Worm (Caenorhabditis elegans) whole organism, L2 larva: ENCODE data around the gene inx-10.
A peak's percentile ranks its signal among the peaks of the same experiment; 100 is the strongest.

Experiments used
- C34F6.9 ChIP-seq: fragments of 150-350 bp; optimal IDR thresholded peaks from 2 replicates; lab custom pipeline; 2014; ENCODE audit warnings: missing biosample characterization, missing genetic modification characterization
- F13H6.1 ChIP-seq: sonication (generic microtip); optimal IDR thresholded peaks from 2 replicates; lab custom pipeline; 2016; ENCODE audit warnings: missing genetic modification characterization, missing compliant biosample characterization
- R02D3.7 ChIP-seq: fragments of 150-350 bp; optimal IDR thresholded peaks from 2 replicates; lab custom pipeline; 2014; ENCODE audit warnings: missing biosample characterization, missing genetic modification characterization
- Y55F3AM.14 ChIP-seq: fragments of 200-800 bp; sonication (Bioruptor generic); optimal IDR thresholded peaks from 2 replicates; lab custom pipeline; 2018; ENCODE audit warnings: mild to moderate bottlenecking, missing genetic modification characterization, missing compliant biosample characterization
- alr-1 ChIP-seq: fragments of 150-350 bp; optimal IDR thresholded peaks from 2 replicates; lab custom pipeline; 2014; ENCODE audit warnings: missing biosample characterization, missing genetic modification characterization
- aly-2 ChIP-seq: fragments of 150-350 bp; optimal IDR thresholded peaks from 2 replicates; lab custom pipeline; 2014; ENCODE audit warnings: missing biosample characterization, missing genetic modification characterization
- ama-1 ChIP-seq: fragments of 150-350 bp; optimal IDR thresholded peaks from 2 replicates; lab custom pipeline; 2018; ENCODE audit warnings: inconsistent platforms
- blmp-1 ChIP-seq: sonication (generic microtip); optimal IDR thresholded peaks from 2 replicates; lab custom pipeline; 2017; ENCODE audit warnings: missing genetic modification characterization, mild to moderate bottlenecking, missing compliant biosample characterization, antibody characterized with exemption, moderate library complexity; ENCODE audit not compliant: insufficient read depth
- ceh-16 ChIP-seq: fragments of 150-350 bp; optimal IDR thresholded peaks from 2 replicates; lab custom pipeline; 2014; ENCODE audit warnings: missing biosample characterization, missing genetic modification characterization
- ceh-82 ChIP-seq: fragments of 150-350 bp; optimal IDR thresholded peaks from 2 replicates; lab custom pipeline; 2014; ENCODE audit warnings: missing biosample characterization, missing genetic modification characterization
- crh-2 ChIP-seq: sonication (generic microtip); optimal IDR thresholded peaks from 2 replicates; lab custom pipeline; 2017; ENCODE audit warnings: missing biosample characterization, missing genetic modification characterization
- dmd-4 ChIP-seq: sonication (generic microtip); optimal IDR thresholded peaks from 2 replicates; lab custom pipeline; 2017; ENCODE audit warnings: missing biosample characterization, missing genetic modification characterization
- egl-27 ChIP-seq: sonication (generic microtip); optimal IDR thresholded peaks from 3 replicates; lab custom pipeline; 2017; ENCODE audit warnings: missing biosample characterization, missing genetic modification reagents, missing genetic modification characterization
- elt-1 ChIP-seq: fragments of 150-350 bp; optimal IDR thresholded peaks from 2 replicates; lab custom pipeline; 2014; ENCODE audit warnings: missing biosample characterization, missing genetic modification characterization
- elt-3 ChIP-seq: sonication (generic microtip); optimal IDR thresholded peaks from 2 replicates; lab custom pipeline; 2017; ENCODE audit warnings: missing biosample characterization, missing genetic modification characterization
- fos-1 ChIP-seq: fragments of 150-350 bp; optimal IDR thresholded peaks from 2 replicates; lab custom pipeline; 2014; ENCODE audit warnings: missing biosample characterization, missing genetic modification characterization
- gmeb-1 ChIP-seq: fragments of 150-350 bp; optimal IDR thresholded peaks from 2 replicates; lab custom pipeline; 2014; ENCODE audit warnings: missing biosample characterization, missing genetic modification characterization
- lin-13 ChIP-seq: fragments of 150-350 bp; optimal IDR thresholded peaks from 2 replicates; lab custom pipeline; 2014; ENCODE audit warnings: missing biosample characterization, missing genetic modification reagents, missing genetic modification characterization
- lsy-2 ChIP-seq, 2 experiments: fragments of 150-350 bp in 1 of 2; sonication (generic microtip) in 1 of 2; optimal IDR thresholded peaks; 2 replicates each; lab custom pipeline; 2014 to 2017; ENCODE audit warnings: missing biosample characterization in 2 of 2, missing genetic modification characterization in 2 of 2
- mab-5 ChIP-seq: fragments of 150-350 bp; optimal IDR thresholded peaks from 2 replicates; lab custom pipeline; 2014; ENCODE audit warnings: missing biosample characterization, missing genetic modification characterization
- mdl-1 ChIP-seq, 2 experiments: fragments of 150-350 bp in 1 of 2; sonication (generic microtip) in 1 of 2; optimal IDR thresholded peaks; 2 replicates each; lab custom pipeline; 2017; ENCODE audit warnings: missing biosample characterization in 2 of 2, missing genetic modification characterization in 2 of 2
- nhr-11 ChIP-seq: fragments of 150-350 bp; optimal IDR thresholded peaks from 2 replicates; lab custom pipeline; 2014; ENCODE audit warnings: missing biosample characterization, missing genetic modification characterization
- nhr-12 ChIP-seq: fragments of 150-350 bp; optimal IDR thresholded peaks from 2 replicates; lab custom pipeline; 2014; ENCODE audit warnings: missing biosample characterization, missing genetic modification characterization
- nhr-129 ChIP-seq: fragments of 150-350 bp; optimal IDR thresholded peaks from 2 replicates; lab custom pipeline; 2014; ENCODE audit warnings: missing biosample characterization, missing genetic modification characterization
- nhr-21 ChIP-seq: fragments of 150-350 bp; optimal IDR thresholded peaks from 2 replicates; lab custom pipeline; 2014; ENCODE audit warnings: missing biosample characterization, missing genetic modification characterization
- nhr-23 ChIP-seq: fragments of 150-350 bp; optimal IDR thresholded peaks from 2 replicates; lab custom pipeline; 2014; ENCODE audit warnings: missing biosample characterization, missing genetic modification reagents, missing genetic modification characterization
- nhr-237 ChIP-seq: fragments of 150-350 bp; optimal IDR thresholded peaks from 2 replicates; lab custom pipeline; 2014; ENCODE audit warnings: missing biosample characterization, missing genetic modification characterization
- nhr-25 ChIP-seq: fragments of 150-350 bp; sonication (generic microtip); optimal IDR thresholded peaks from 3 replicates; lab custom pipeline; 2014; ENCODE audit warnings: missing biosample characterization, missing genetic modification characterization
- nhr-77 ChIP-seq: fragments of 150-350 bp; optimal IDR thresholded peaks from 2 replicates; lab custom pipeline; 2014; ENCODE audit warnings: missing biosample characterization, missing genetic modification characterization
- peb-1 ChIP-seq: fragments of 150-350 bp; optimal IDR thresholded peaks from 2 replicates; lab custom pipeline; 2014; ENCODE audit warnings: missing biosample characterization, missing genetic modification characterization
- sem-4 ChIP-seq: fragments of 150-350 bp; optimal IDR thresholded peaks from 2 replicates; lab custom pipeline; 2014; ENCODE audit warnings: missing biosample characterization, missing genetic modification reagents, missing genetic modification characterization
- skn-1 ChIP-seq: sonication (generic microtip); optimal IDR thresholded peaks from 2 replicates; lab custom pipeline; 2017; ENCODE audit warnings: missing biosample characterization, missing genetic modification characterization
- sma-3 ChIP-seq: sonication (generic microtip); optimal IDR thresholded peaks from 2 replicates; lab custom pipeline; 2016; ENCODE audit warnings: missing genetic modification reagents, missing genetic modification characterization, missing compliant biosample characterization
- sma-9 ChIP-seq, 2 experiments: fragments of 150-350 bp in 1 of 2; sonication (generic microtip) in 1 of 2; optimal IDR thresholded peaks; 2 replicates each; lab custom pipeline; 2014 to 2016; ENCODE audit warnings: missing genetic modification characterization in 2 of 2, mild to moderate bottlenecking in 1 of 2, missing biosample characterization in 1 of 2, missing compliant biosample characterization in 1 of 2, missing genetic modification reagents in 1 of 2, moderate library complexity in 1 of 2
- snpc-4 ChIP-seq: fragments of 150-350 bp; optimal IDR thresholded peaks from 2 replicates; lab custom pipeline; 2014; ENCODE audit warnings: missing biosample characterization, missing genetic modification characterization
- unc-62 ChIP-seq: fragments of 150-350 bp; optimal IDR thresholded peaks from 2 replicates; lab custom pipeline; 2014; ENCODE audit warnings: missing biosample characterization, missing genetic modification reagents, missing genetic modification characterization
- zag-1 ChIP-seq: fragments of 150-350 bp; optimal IDR thresholded peaks from 2 replicates; lab custom pipeline; 2014; ENCODE audit warnings: missing biosample characterization, missing genetic modification characterization
- ztf-11 ChIP-seq: sonication (generic microtip); optimal IDR thresholded peaks from 2 replicates; lab custom pipeline; 2017; ENCODE audit warnings: missing biosample characterization, missing genetic modification characterization
- ztf-4 ChIP-seq: fragments of 150-350 bp; optimal IDR thresholded peaks from 2 replicates; lab custom pipeline; 2014; ENCODE audit warnings: missing biosample characterization, missing genetic modification characterization

Gene inx-10

DNA sequence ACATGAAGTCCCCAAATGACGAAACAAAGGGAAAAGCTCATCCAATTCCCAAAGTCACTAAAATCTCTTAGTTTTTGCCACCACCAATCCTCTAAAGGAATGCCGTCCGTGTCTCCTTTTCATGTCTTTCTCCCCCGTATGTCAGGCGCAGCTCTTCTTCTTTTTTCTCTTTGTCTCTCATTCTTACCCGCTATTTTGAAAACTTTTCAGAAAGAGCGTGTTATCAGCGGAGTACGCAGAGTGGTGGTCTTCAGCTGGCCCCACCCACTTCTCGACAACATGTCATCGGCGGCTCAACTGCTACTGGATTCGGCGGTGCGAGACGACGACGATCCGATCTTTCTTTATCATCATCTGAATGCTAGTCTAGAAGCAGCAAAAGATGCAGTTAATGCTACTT is 15.9 kb downstream of the inx-10 start, which contains the start of gene sphr-1:
sphr-1 (plus strand) TSS at position 205 of the 400 bp plus-strand sequence.
- peak; percentile 13 for TF ChIP-seq zag-1 (tag; lab: Kevin White, UChicago)
- no peak for TF ChIP-seq ztf-11 (tag; lab: Kevin White, UChicago)
- TF ChIP-seq elt-1 (tag; lab: Kevin White, UChicago), result no peak
- no peak for TF ChIP-seq mab-5 (tag; lab: Kevin White, UChicago)
- TF ChIP-seq nhr-11, result no peak
- TF ChIP-seq crh-2, result no peak

DNA sequence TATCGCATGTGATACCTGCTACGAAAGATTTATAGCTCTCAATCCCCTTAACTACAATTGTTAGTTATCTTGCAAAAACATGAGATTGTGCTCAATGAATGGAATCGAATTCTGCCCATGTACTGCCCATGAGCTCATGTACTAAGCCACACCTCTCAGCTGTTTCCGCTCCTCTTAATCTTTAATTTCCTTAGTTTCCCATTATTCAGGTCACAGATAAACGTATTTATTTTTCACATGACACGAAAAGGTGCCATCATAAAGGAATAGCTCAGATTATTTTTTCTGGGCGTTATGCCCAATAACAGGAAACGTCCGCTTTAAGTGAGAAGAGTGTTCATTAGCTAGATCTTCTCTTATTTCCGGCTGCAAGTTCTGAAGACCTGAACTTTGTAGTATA is 21.2 kb downstream of the inx-10 start:
- TF ChIP-seq lin-13 (GFP tag; lab: Kevin White, UChicago) (no peak), ceh-82 (tag; lab: Kevin White, UChicago) (no peak), mdl-1 (tag; optimal IDR thresholded peaks at IDR 0.05; lab: Kevin White, UChicago) (no peak), dmd-4 (tag; lab: Kevin White, UChicago) (no peak), sma-3 (no peak), fos-1 (tag; lab: Kevin White, UChicago) (no peak), skn-1 (tag; lab: Kevin White, UChicago) (no peak), mab-5 (tag; lab: Kevin White, UChicago) (no peak), aly-2 (tag; lab: Kevin White, UChicago) (no peak), crh-2 (no peak), gmeb-1 (tag; lab: Kevin White, UChicago) (no peak), Y55F3AM.14 (GFP tag; lab: Kevin White, UChicago) (no peak), peb-1 (tag; lab: Kevin White, UChicago) (no peak)

DNA sequence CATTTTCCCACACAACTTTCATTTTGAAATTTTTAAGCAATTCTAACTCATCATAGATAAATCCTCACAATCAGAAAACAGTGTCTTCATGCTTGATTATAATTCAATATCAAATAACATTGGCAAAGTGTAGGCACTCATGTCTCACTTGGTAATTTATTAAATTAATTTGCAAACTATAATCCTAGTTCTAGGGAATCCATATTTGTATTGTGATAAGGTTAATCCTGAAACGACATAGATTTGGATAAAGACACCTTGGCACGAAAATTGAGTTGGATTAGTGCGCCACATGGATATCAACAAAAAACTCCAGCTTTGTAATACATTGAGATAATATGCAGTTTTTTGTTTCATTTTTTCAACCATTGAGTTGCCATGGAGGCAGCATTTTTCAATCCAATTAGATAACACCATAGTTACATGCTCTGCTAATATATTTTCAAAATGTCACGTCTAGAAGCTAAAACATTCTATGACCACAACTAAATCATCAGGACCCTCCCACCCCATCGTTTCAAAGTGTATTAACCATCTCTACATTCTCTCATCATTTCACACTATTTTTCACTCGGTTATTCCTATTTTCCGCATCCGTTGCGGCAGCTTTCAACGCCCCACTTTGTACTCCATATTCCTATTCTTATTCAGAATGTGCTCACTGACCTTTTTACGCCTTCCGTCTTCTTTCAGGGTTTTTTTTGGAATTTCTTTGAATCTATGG is 23.4 kb downstream of the inx-10 start:
- TF ChIP-seq peb-1 (tag; lab: Kevin White, UChicago), result no peak
- no peak for TF ChIP-seq ztf-4 (tag; lab: Kevin White, UChicago)
- TF ChIP-seq lsy-2 (tag; optimal IDR thresholded peaks at IDR 0.05; lab: Kevin White, UChicago), result no peak
- TF ChIP-seq nhr-237 (tag; lab: Kevin White, UChicago), result no peak
- TF ChIP-seq lin-13 (GFP tag; lab: Kevin White, UChicago), result no peak
- TF ChIP-seq nhr-21, result no peak

DNA sequence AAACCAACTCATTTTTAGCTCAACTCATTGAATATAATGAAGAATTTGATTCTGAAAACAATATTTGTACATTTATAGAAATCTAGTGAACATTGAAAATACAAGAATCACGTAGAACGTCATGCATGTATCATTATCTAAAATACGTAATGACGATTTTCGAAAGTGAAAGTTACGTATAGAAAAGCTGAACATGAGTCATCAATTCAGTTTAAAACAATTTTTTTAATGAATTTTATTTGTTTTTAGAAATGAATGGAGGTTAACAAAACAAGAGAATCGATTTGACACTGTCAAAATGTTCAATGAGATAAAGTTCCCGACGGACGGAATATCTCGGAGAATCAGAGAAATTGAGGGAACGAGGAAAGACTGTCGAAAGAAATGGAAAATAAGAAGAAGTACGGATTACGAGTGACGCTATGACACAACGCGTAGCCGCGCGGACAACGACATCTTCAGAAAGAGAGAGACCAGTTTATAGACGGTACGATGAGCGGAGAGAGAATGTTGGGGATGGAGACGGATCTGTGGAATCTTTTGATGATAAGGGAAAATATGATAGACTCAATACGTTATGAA is 25.5 kb downstream of the inx-10 start, which contains the start of gene ptr-1:
ptr-1 (minus strand) TSS at position 51 of the 582 bp plus-strand sequence.
- TF ChIP-seq sma-3 (no peak), nhr-237 (tag; lab: Kevin White, UChicago) (no peak), ztf-4 (tag; lab: Kevin White, UChicago) (no peak), alr-1 (no peak), nhr-25 (tag; lab: Kevin White, UChicago) (no peak), peb-1 (tag; lab: Kevin White, UChicago) (no peak), nhr-77 (tag; lab: Kevin White, UChicago) (no peak), nhr-23 (tag; lab: Kevin White, UChicago) (no peak), sem-4 (tag; lab: Kevin White, UChicago) (no peak), dmd-4 (tag; lab: Kevin White, UChicago) (no peak), nhr-12 (tag; lab: Kevin White, UChicago) (no peak), elt-3 (no peak), R02D3.7 (tag; lab: Kevin White, UChicago) (no peak), unc-62 (GFP tag; lab: Kevin White, UChicago) (no peak)

DNA sequence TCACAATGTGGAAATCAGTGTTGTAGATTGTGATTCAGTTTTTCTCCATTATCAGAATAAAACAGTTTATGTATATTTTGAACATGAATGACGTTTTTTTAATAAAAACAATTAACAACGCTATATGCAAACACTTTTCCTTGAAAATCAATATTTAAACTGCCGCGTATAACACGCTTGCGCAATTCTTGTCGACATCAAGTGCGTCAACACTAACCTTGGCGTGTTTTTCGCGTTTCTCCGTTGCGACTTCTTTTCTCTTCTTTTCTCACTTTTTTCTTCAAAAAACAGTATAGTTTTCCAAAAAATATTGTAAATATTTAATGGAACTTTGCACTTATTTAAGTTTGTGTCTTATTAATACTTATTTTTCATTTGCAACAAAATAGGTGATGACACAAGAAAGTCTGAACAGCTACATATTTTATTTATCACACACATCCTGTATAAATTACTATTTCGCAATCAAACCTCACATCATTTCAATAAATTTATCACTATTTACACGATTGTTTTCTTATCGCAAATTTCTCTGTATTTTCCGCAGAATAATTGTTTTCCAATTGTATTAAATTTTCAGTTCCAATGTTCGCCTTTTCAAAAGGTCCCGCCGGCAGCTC is 31.9 kb downstream of the inx-10 start, which contains the start of gene spas-1:
spas-1 (plus strand) TSS at position 572 of the 620 bp plus-strand sequence.
- TF ChIP-seq elt-3 (no peak), elt-1 (tag; lab: Kevin White, UChicago) (no peak), R02D3.7 (tag; lab: Kevin White, UChicago) (peak; percentile 55), nhr-77 (tag; lab: Kevin White, UChicago) (peak; percentile 40), nhr-237 (tag; lab: Kevin White, UChicago) (no peak), blmp-1 (peak; percentile 49), ceh-16 (peak; percentile 76), unc-62 (GFP tag; lab: Kevin White, UChicago) (peak; percentile 12), lin-13 (GFP tag; lab: Kevin White, UChicago) (peak; percentile 87), snpc-4 (tag; lab: Kevin White, UChicago) (peak; percentile 82), skn-1 (tag; lab: Kevin White, UChicago) (peak; percentile 7), egl-27 (tag; lab: Kevin White, UChicago) (peak; percentile 74), F13H6.1 (tag; lab: Kevin White, UChicago) (peak; percentile 88), nhr-129 (tag; lab: Kevin White, UChicago) (peak; percentile 91), C34F6.9 (tag; lab: Kevin White, UChicago) (peak; percentile 96), fos-1 (tag; lab: Kevin White, UChicago) (peak; percentile 57), sma-3 (peak; percentile 91), sma-9 (GFP tag; optimal IDR thresholded peaks at IDR 0.05; lab: Kevin White, UChicago) (peak; percentile 93), sma-9 (tag; optimal IDR thresholded peaks at IDR 0.05; lab: Kevin White, UChicago) (no peak), sem-4 (tag; lab: Kevin White, UChicago) (peak; percentile 75), lsy-2 (tag; optimal IDR thresholded peaks at IDR 0.05; lab: Kevin White, UChicago) (peak; percentile 81 to 94), nhr-12 (tag; lab: Kevin White, UChicago) (no peak), nhr-21 (peak; percentile 80), ztf-4 (tag; lab: Kevin White, UChicago) (peak; percentile 78), mab-5 (tag; lab: Kevin White, UChicago) (peak; percentile 86), crh-2 (peak; percentile 92), ama-1 (lab: Kevin White, UChicago) (no peak)
